Worm (Caenorhabditis elegans): Measurements from ENCODE around the gene C45G9.4.

Gene C45G9.4

ce11 chrIII:5013915-5014346, 48.6 kb upstream of the C45G9.4 start (continued):
- peak; percentile 46; the same call in 1 of the 2 replicates for TF ChIP-seq rcor-1 (GFP tag; IDR thresholded peaks at IDR 0.05)
- TF ChIP-seq F22D6.2 (tag; optimal IDR thresholded peaks at IDR 0.05) = no peak
- TF ChIP-seq F33H1.4 (GFP tag; IDR thresholded peaks at IDR 0.05) = 0 out of 2 replicates have a peak, but pooled peaks have one; percentile 12
- peak; percentile 24 for TF ChIP-seq B0035.1 (tag; optimal IDR thresholded peaks at IDR 0.05)
- TF ChIP-seq aptf-3 (GFP tag; IDR thresholded peaks at IDR 0.05) = no peak
- TF ChIP-seq mes-4 (tag; optimal IDR thresholded peaks at IDR 0.05) = no peak
- no peak; the same call in 1 of the 2 replicates for TF ChIP-seq C06A6.2 (GFP tag; conservative IDR thresholded peaks at IDR 0.05)
- 0 out of 2 replicates have a peak, but pooled peaks have one; percentile 21 for TF ChIP-seq F37B4.10 (GFP tag; IDR thresholded peaks at IDR 0.05)
- 0 out of 2 replicates have a peak, but pooled peaks have one; percentile 39 for TF ChIP-seq K11D2.4 (GFP tag; IDR thresholded peaks at IDR 0.05)
- TF ChIP-seq tbp1 (GFP tag; optimal IDR thresholded peaks at IDR 0.05) = peak; percentile 55
- no peak for TF ChIP-seq Y95B8A.8 (GFP tag; IDR thresholded peaks at IDR 0.05)
- TF ChIP-seq nfyb-1 (GFP tag; IDR thresholded peaks at IDR 0.05) = peak; percentile 77; the same call in 1 of the 2 replicates
- no peak for TF ChIP-seq ztf-25 (GFP tag; IDR thresholded peaks at IDR 0.05)
- peak; percentile 88 for TF ChIP-seq hmg-1.2 (GFP tag; IDR thresholded peaks at IDR 0.05)
- TF ChIP-seq let-607 (tag; optimal IDR thresholded peaks at IDR 0.05) = peak; percentile 60 to 66
- no peak for TF ChIP-seq egl-18 (GFP tag; IDR thresholded peaks at IDR 0.05)
- peak; percentile 86 for TF ChIP-seq ZK185.1 (tag; optimal IDR thresholded peaks at IDR 0.05; ENCODE audit: poor library complexity, severe bottlenecking)
- no peak for TF ChIP-seq sdz-38 (tag; optimal IDR thresholded peaks at IDR 0.05)
- TF ChIP-seq zim-3 (tag; optimal IDR thresholded peaks at IDR 0.05) = no peak
- no peak for TF ChIP-seq rec-8 (tag; optimal IDR thresholded peaks at IDR 0.05)
- TF ChIP-seq unc-62 (GFP tag; optimal IDR thresholded peaks at IDR 0.05) = no peak
- no peak for TF ChIP-seq nhr-120 (GFP tag; IDR thresholded peaks at IDR 0.05)
- TF ChIP-seq F23B12.7 (tag; optimal IDR thresholded peaks at IDR 0.05; ENCODE audit: insufficient read depth) = peak; percentile 78
- TF ChIP-seq C17E4.6 (GFP tag; IDR thresholded peaks at IDR 0.05) = peak; percentile 66; the same call in 1 of the 2 replicates
- peak; percentile 0 for TF ChIP-seq repo-1 (tag; optimal IDR thresholded peaks at IDR 0.05)
- no peak for TF ChIP-seq ztf-22 (GFP tag; optimal IDR thresholded peaks at IDR 0.05)
- TF ChIP-seq ceh-100 (GFP tag; IDR thresholded peaks at IDR 0.05) = 0 out of 2 replicates have a peak, but pooled peaks have one; percentile 8
- no peak for TF ChIP-seq pha-4 (tag; optimal IDR thresholded peaks at IDR 0.05)
- TF ChIP-seq zfh-2 (GFP tag; conservative IDR thresholded peaks at IDR 0.05) = peak; percentile 96
- peak; percentile 48 for TF ChIP-seq egrh-3 (GFP tag; IDR thresholded peaks at IDR 0.05)
- no peak for TF ChIP-seq rpc-1 (optimal IDR thresholded peaks at IDR 0.05)
- no peak for TF ChIP-seq rpc-1 (tag; optimal IDR thresholded peaks at IDR 0.05)
- TF ChIP-seq ceh-91 (GFP tag; IDR thresholded peaks at IDR 0.05) = no peak
- TF ChIP-seq T07F8.4 (tag; optimal IDR thresholded peaks at IDR 0.05) = no peak
- no peak for TF ChIP-seq F57A8.1 (GFP tag; optimal IDR thresholded peaks at IDR 0.05)
- no peak for TF ChIP-seq lag-1 (GFP tag; IDR thresholded peaks at IDR 0.05)
- TF ChIP-seq ceh-58 (GFP tag; IDR thresholded peaks at IDR 0.05) = no peak
- peak; percentile 27 for TF ChIP-seq lin-54 (GFP tag; optimal IDR thresholded peaks at IDR 0.05)
- TF ChIP-seq cebp-1 (GFP tag; IDR thresholded peaks at IDR 0.05) = peak; percentile 41; the same call in 1 of the 2 replicates
- peak; percentile 83 for TF ChIP-seq cebp-1 (tag; optimal IDR thresholded peaks at IDR 0.05)
- no peak for TF ChIP-seq fkh-3 (tag; optimal IDR thresholded peaks at IDR 0.05)
- no peak for TF ChIP-seq dpff-1 (tag; optimal IDR thresholded peaks at IDR 0.05)
- TF ChIP-seq snpc-4 (GFP tag; optimal IDR thresholded peaks at IDR 0.05) = no peak
- TF ChIP-seq snpc-4 (tag; optimal IDR thresholded peaks at IDR 0.05) = peak; percentile 14 to 63 (median 37)
- TF ChIP-seq hmg-20 (GFP tag; IDR thresholded peaks at IDR 0.05) = no peak
- TF ChIP-seq lin-35 (GFP tag; optimal IDR thresholded peaks at IDR 0.05) = peak in 1 of 3 experiments; percentile 73
- no peak for TF ChIP-seq lsl-1 (GFP tag; optimal IDR thresholded peaks at IDR 0.05)
- TF ChIP-seq bed-2 (GFP tag; IDR thresholded peaks at IDR 0.05) = 0 out of 2 replicates have a peak, but pooled peaks have one; percentile 74
- TF ChIP-seq dox-1 (GFP tag; IDR thresholded peaks at IDR 0.05) = peak; percentile 84
